Fruit fly (Drosophila melanogaster) whole organism, wandering third instar larva: ENCODE measurements around the gene SP1029.

Source experiments
- CG32264 ChIP-seq: fragments of 200-800 bp; sonication (Bioruptor generic); optimal IDR thresholded peaks from 2 replicates; lab custom pipeline; 2016; ENCODE audit warnings: missing biosample characterization, missing genetic modification characterization
- CG9705 ChIP-seq: fragments of 200-800 bp; sonication (Bioruptor generic); optimal IDR thresholded peaks from 2 replicates; lab custom pipeline; 2018; ENCODE audit warnings: missing biosample characterization, mild to moderate bottlenecking, missing genetic modification characterization
- CrebA ChIP-seq: fragments of 200-800 bp; sonication (Bioruptor generic); optimal IDR thresholded peaks from 2 replicates; lab custom pipeline; 2016; ENCODE audit warnings: missing biosample characterization, mild to moderate bottlenecking, missing genetic modification characterization, borderline replicate concordance
- Dfd ChIP-seq: fragments of >200 bp; optimal IDR thresholded peaks from 2 replicates; lab custom pipeline; 2017; ENCODE audit warnings: missing biosample characterization, missing genetic modification characterization
- Dif ChIP-seq: fragments of 200-275, 200-300 bp; sonication (Bioruptor generic); optimal IDR thresholded peaks from 2 replicates; lab custom pipeline; 2018; ENCODE audit warnings: missing biosample characterization, missing genetic modification characterization; ENCODE audit not compliant: partially characterized antibody
- GATAd ChIP-seq: sonication (Bioruptor generic); optimal IDR thresholded peaks from 2 replicates; lab custom pipeline; 2016; ENCODE audit warnings: missing biosample characterization, missing genetic modification characterization
- HLH106 ChIP-seq: fragments of 200-800 bp; optimal IDR thresholded peaks from 3 replicates; lab custom pipeline; 2019; ENCODE audit warnings: missing biosample characterization, mild to moderate bottlenecking, missing genetic modification characterization, moderate library complexity
- Hnf4 ChIP-seq: fragments of 200-800 bp; sonication (Bioruptor generic); optimal IDR thresholded peaks from 2 replicates; lab custom pipeline; 2016; ENCODE audit warnings: missing biosample characterization, mild to moderate bottlenecking, missing genetic modification characterization
- Hr78 ChIP-seq: fragments of >200 bp; optimal IDR thresholded peaks from 2 replicates; lab custom pipeline; 2017; ENCODE audit warnings: missing biosample characterization, missing genetic modification characterization
- Hr83 ChIP-seq: fragments of 200-300 bp; sonication (Bioruptor generic); optimal IDR thresholded peaks from 2 replicates; lab custom pipeline; 2016; ENCODE audit warnings: missing biosample characterization, mild to moderate bottlenecking, missing genetic modification characterization, moderate library complexity; ENCODE audit not compliant: poor library complexity, severe bottlenecking
- Mio ChIP-seq: sonication (Bioruptor generic); optimal IDR thresholded peaks from 2 replicates; lab custom pipeline; 2016; ENCODE audit warnings: missing biosample characterization, missing genetic modification characterization
- Myc ChIP-seq: fragments of >200 bp; optimal IDR thresholded peaks from 2 replicates; lab custom pipeline; 2017
- N ChIP-seq: fragments of >200 bp; optimal IDR thresholded peaks from 2 replicates; lab custom pipeline; 2018; ENCODE audit warnings: missing biosample characterization, missing external identifiers, missing genetic modification characterization
- OdsH ChIP-seq: fragments of 200-800 bp; sonication (Bioruptor generic); optimal IDR thresholded peaks from 2 replicates; lab custom pipeline; 2016; ENCODE audit warnings: missing biosample characterization, mild to moderate bottlenecking, missing genetic modification characterization
- Rel ChIP-seq, 2 experiments: fragments of 200-800 bp; sonication (Bioruptor generic) in 1 of 2; optimal IDR thresholded peaks; 2 replicates in 1 of 2; 3 replicates in 1 of 2; lab custom pipeline; 2016 to 2019; ENCODE audit warnings: mild to moderate bottlenecking in 2 of 2, missing biosample characterization in 2 of 2, missing genetic modification characterization in 2 of 2, moderate library complexity in 1 of 2
- Sp1 ChIP-seq: fragments of 200-800 bp; sonication (Bioruptor generic); optimal IDR thresholded peaks from 3 replicates; lab custom pipeline; 2019; ENCODE audit warnings: missing biosample characterization, mild to moderate bottlenecking, missing genetic modification characterization, moderate library complexity
- Vsx2 ChIP-seq: fragments of 200-300, 225-300 bp; sonication (Bioruptor generic); optimal IDR thresholded peaks from 2 replicates; lab custom pipeline; 2018; ENCODE audit warnings: missing biosample characterization, missing genetic modification characterization; ENCODE audit not compliant: partially characterized antibody
- br ChIP-seq: fragments of 200-800 bp; sonication (Bioruptor generic); optimal IDR thresholded peaks from 2 replicates; lab custom pipeline; 2016; ENCODE audit warnings: missing biosample characterization, missing genetic modification characterization
- brk ChIP-seq: fragments of 200-800 bp; sonication (Bioruptor generic); optimal IDR thresholded peaks from 2 replicates; lab custom pipeline; 2016; ENCODE audit warnings: missing biosample characterization, mild to moderate bottlenecking, missing genetic modification characterization
- dmrt93B ChIP-seq: fragments of 200-800 bp; sonication (Bioruptor generic); optimal IDR thresholded peaks from 2 replicates; lab custom pipeline; 2018; ENCODE audit warnings: missing biosample characterization, mild to moderate bottlenecking, missing genetic modification characterization
- dsf ChIP-seq: sonication (Bioruptor generic); optimal IDR thresholded peaks from 2 replicates; lab custom pipeline; 2016; ENCODE audit warnings: missing biosample characterization, missing genetic modification characterization, borderline replicate concordance
- ey ChIP-seq: fragments of 200-800 bp; sonication (Bioruptor generic); optimal IDR thresholded peaks from 2 replicates; lab custom pipeline; 2016; ENCODE audit warnings: missing biosample characterization, missing genetic modification characterization
- foxo ChIP-seq, 2 experiments: fragments of 200-800 bp; sonication (Bioruptor generic); optimal IDR thresholded peaks; 2 replicates in 1 of 2; 3 replicates in 1 of 2; lab custom pipeline; 2016 to 2017; ENCODE audit warnings: missing biosample characterization in 2 of 2, missing genetic modification characterization in 2 of 2
- fru ChIP-seq: fragments of 200-800 bp; sonication (Bioruptor generic); optimal IDR thresholded peaks from 3 replicates; lab custom pipeline; 2016; ENCODE audit warnings: missing biosample characterization, mild to moderate bottlenecking, missing genetic modification characterization
- h ChIP-seq: fragments of 200-800 bp; sonication (Bioruptor generic); optimal IDR thresholded peaks from 3 replicates; lab custom pipeline; 2016; ENCODE audit warnings: missing biosample characterization, mild to moderate bottlenecking, missing genetic modification characterization
- jim ChIP-seq: fragments of 175-275, 200-325 bp; sonication (Bioruptor generic); optimal IDR thresholded peaks from 2 replicates; lab custom pipeline; 2016; ENCODE audit warnings: missing biosample characterization, mild to moderate bottlenecking, missing genetic modification characterization
- lola ChIP-seq: fragments of >200 bp; optimal IDR thresholded peaks from 2 replicates; lab custom pipeline; 2017; ENCODE audit warnings: missing biosample characterization, missing genetic modification characterization
- pan ChIP-seq: fragments of >200 bp; optimal IDR thresholded peaks from 2 replicates; lab custom pipeline; 2017
- psq ChIP-seq: fragments of 200-800 bp; sonication (Bioruptor generic); optimal IDR thresholded peaks from 3 replicates; lab custom pipeline; 2017; ENCODE audit warnings: missing biosample characterization, mild to moderate bottlenecking, missing genetic modification characterization, moderate library complexity
- rgr ChIP-seq: fragments of 200-800 bp; sonication (Bioruptor generic); optimal IDR thresholded peaks from 3 replicates; lab custom pipeline; 2016; ENCODE audit warnings: missing biosample characterization, mild to moderate bottlenecking, missing genetic modification characterization
- sage ChIP-seq: fragments of 200-800 bp; sonication (Bioruptor generic); optimal IDR thresholded peaks from 2 replicates; lab custom pipeline; 2016; ENCODE audit warnings: missing biosample characterization, mild to moderate bottlenecking, missing genetic modification characterization
- sv ChIP-seq: fragments of 200-800 bp; sonication (Bioruptor generic); optimal IDR thresholded peaks from 3 replicates; lab custom pipeline; 2016; ENCODE audit warnings: missing biosample characterization, missing genetic modification characterization
- usp ChIP-seq: fragments of >200 bp; optimal IDR thresholded peaks from 2 replicates; lab custom pipeline; 2017; ENCODE audit warnings: missing biosample characterization, missing genetic modification characterization
- woc ChIP-seq: sonication (Bioruptor generic); optimal IDR thresholded peaks from 2 replicates; lab custom pipeline; 2016; ENCODE audit warnings: missing biosample characterization, mild to moderate bottlenecking, missing genetic modification characterization

Gene SP1029

dm6 chr3R:29219948-29220347, 30.3 kb downstream of the SP1029 start, which contains the start of gene eEF1gamma:
Gene eEF1gamma (plus strand): TSS chr3R:29220172.
- TF ChIP-seq Vsx2, result no peak
- TF ChIP-seq Hr78 (GFP tag; lab: Kevin White, UChicago), result no peak
- TF ChIP-seq HLH106 (tag; lab: Kevin White, UChicago), result peak; percentile 88
- peak; percentile 14 for TF ChIP-seq GATAd
- TF ChIP-seq CG9705 (GFP tag; lab: Kevin White, UChicago), result peak; percentile 97
- peak; percentile 90 for TF ChIP-seq OdsH (GFP tag; lab: Kevin White, UChicago)
- no peak for TF ChIP-seq lola (GFP tag; lab: Kevin White, UChicago)
- no peak for TF ChIP-seq CrebA (GFP tag; lab: Kevin White, UChicago)
- TF ChIP-seq psq, result peak; percentile 80
- TF ChIP-seq CG32264 (GFP tag; lab: Kevin White, UChicago), result peak; percentile 78
- TF ChIP-seq Dif (GFP tag; lab: Kevin White, UChicago), result peak; percentile 38
- TF ChIP-seq sage (GFP tag; lab: Kevin White, UChicago), result peak; percentile 46
- TF ChIP-seq fru, result peak; percentile 86
- TF ChIP-seq dmrt93B (GFP tag; lab: Kevin White, UChicago), result peak; percentile 96
- peak; percentile 95 for TF ChIP-seq rgr
- peak; percentile 83 for TF ChIP-seq Mio
- peak; percentile 93 for TF ChIP-seq Hr83 (GFP tag; lab: Kevin White, UChicago)
- TF ChIP-seq Myc (lab: Kevin White, UChicago), result peak; percentile 50
- no peak for TF ChIP-seq woc (GFP tag; lab: Kevin White, UChicago)
- TF ChIP-seq N (GFP tag; lab: Kevin White, UChicago), result no peak
- TF ChIP-seq ey (GFP tag; lab: Kevin White, UChicago), result peak; percentile 77
- peak; percentile 93 for TF ChIP-seq sv
- peak; percentile 61 to 87 for TF ChIP-seq foxo (GFP tag; optimal IDR thresholded peaks at IDR 0.05; lab: Kevin White, UChicago)
- no peak for TF ChIP-seq Rel (GFP tag; optimal IDR thresholded peaks at IDR 0.05; lab: Kevin White, UChicago)
- peak; percentile 71 for TF ChIP-seq Rel (tag; optimal IDR thresholded peaks at IDR 0.05; lab: Kevin White, UChicago)
- TF ChIP-seq brk (GFP tag; lab: Kevin White, UChicago), result no peak
- TF ChIP-seq Sp1 (GFP tag; lab: Kevin White, UChicago), result peak; percentile 94
- TF ChIP-seq h (GFP tag; lab: Kevin White, UChicago), result peak; percentile 91
- TF ChIP-seq jim, result no peak
- peak; percentile 94 for TF ChIP-seq br (GFP tag; lab: Kevin White, UChicago)
- TF ChIP-seq dsf (GFP tag; lab: Kevin White, UChicago), result no peak
- TF ChIP-seq pan (lab: Kevin White, UChicago), result no peak

DNA sequence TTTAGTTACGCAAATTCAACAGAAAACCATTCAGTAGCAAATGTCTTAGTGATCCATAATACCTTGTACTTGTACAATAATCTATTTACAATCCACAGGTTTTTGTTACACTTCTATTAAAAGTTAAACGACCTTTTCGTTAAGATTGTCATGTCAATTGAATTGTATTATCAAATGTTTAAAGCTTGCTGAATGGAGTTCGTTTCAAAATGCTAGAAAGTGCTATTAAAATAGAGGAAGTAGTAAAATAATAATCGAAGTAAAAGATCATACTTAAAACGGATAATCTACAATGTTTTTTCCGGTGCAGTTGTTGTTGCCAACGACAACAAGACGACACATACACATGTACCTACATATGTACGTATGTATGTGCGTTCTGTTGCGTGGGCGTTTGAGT, 32.2 kb downstream of the SP1029 start:
- TF ChIP-seq pan (lab: Kevin White, UChicago) (no peak), CrebA (GFP tag; lab: Kevin White, UChicago) (no peak)

- TF ChIP-seq Sp1 (GFP tag; lab: Kevin White, UChicago) (no peak), Hr78 (GFP tag; lab: Kevin White, UChicago) (no peak), lola (GFP tag; lab: Kevin White, UChicago) (no peak), brk (GFP tag; lab: Kevin White, UChicago) (no peak), ey (GFP tag; lab: Kevin White, UChicago) (no peak), Dif (GFP tag; lab: Kevin White, UChicago) (no peak)
Observed at dm6 chr3R:29217309-29217708, 32.9 kb downstream of the SP1029 start.

dm6 chr3R:29216484-29216863, 33.8 kb downstream of the SP1029 start:
- no peak for TF ChIP-seq dsf (GFP tag; lab: Kevin White, UChicago)
- TF ChIP-seq CG32264 (GFP tag; lab: Kevin White, UChicago), result no peak
- no peak for TF ChIP-seq Dfd
- TF ChIP-seq ey (GFP tag; lab: Kevin White, UChicago), result no peak
- TF ChIP-seq OdsH (GFP tag; lab: Kevin White, UChicago), result no peak
- TF ChIP-seq usp (GFP tag; lab: Kevin White, UChicago), result no peak
- no peak for TF ChIP-seq dmrt93B (GFP tag; lab: Kevin White, UChicago)
- no peak for TF ChIP-seq sv
- no peak for TF ChIP-seq brk (GFP tag; lab: Kevin White, UChicago)
- no peak for TF ChIP-seq Sp1 (GFP tag; lab: Kevin White, UChicago)
- no peak for TF ChIP-seq Hnf4
- TF ChIP-seq woc (GFP tag; lab: Kevin White, UChicago), result no peak
- no peak for TF ChIP-seq foxo (GFP tag; optimal IDR thresholded peaks at IDR 0.05; lab: Kevin White, UChicago)
- TF ChIP-seq, all 38 proteins: peak for 0
